Worm (Caenorhabditis elegans) whole organism, young adult: Measurements from ENCODE around the gene T27A10.5.

Source experiments
- F37B4.10 ChIP-seq: fragments of 200-800 bp; sonication (Bioruptor generic); IDR thresholded peaks from 2 replicates; pipeline ENCODE4 v1.3.6; 2022; ENCODE audit warnings: missing genetic modification characterization, missing compliant biosample characterization
- F52B5.7 ChIP-seq: sonication (generic microtip); optimal IDR thresholded peaks from 2 replicates; lab custom pipeline; 2016; ENCODE audit warnings: mild to moderate bottlenecking, missing genetic modification characterization, missing compliant biosample characterization
- F57C9.4 ChIP-seq: sonication (generic microtip); optimal IDR thresholded peaks from 2 replicates; lab custom pipeline; 2017; ENCODE audit warnings: mild to moderate bottlenecking, missing genetic modification characterization, missing compliant biosample characterization
- Y53F4B.3 ChIP-seq: fragments of 200-800 bp; sonication (Bioruptor generic); IDR thresholded peaks from 2 replicates; pipeline ENCODE4 v1.3.6; 2022; ENCODE audit warnings: missing genetic modification reagents, missing genetic modification characterization, missing compliant biosample characterization
- Y79H2A.3 ChIP-seq: fragments of 200-800 bp; sonication (Bioruptor generic); conservative IDR thresholded peaks from 2 replicates; pipeline ENCODE4 v1.3.6; 2022; ENCODE audit warnings: missing genetic modification reagents, missing genetic modification characterization, missing compliant biosample characterization
- athp-1 ChIP-seq: sonication (generic microtip); optimal IDR thresholded peaks from 2 replicates; lab custom pipeline; 2017; ENCODE audit warnings: mild to moderate bottlenecking, missing genetic modification characterization, missing compliant biosample characterization
- attf-3 ChIP-seq: fragments of 200-800 bp; sonication (Bioruptor generic); conservative IDR thresholded peaks from 2 replicates; pipeline ENCODE4 v1.3.6; 2022; ENCODE audit warnings: missing genetic modification reagents, missing genetic modification characterization, missing compliant biosample characterization
- attf-5 ChIP-seq: fragments of 200-800 bp; sonication (Bioruptor generic); optimal IDR thresholded peaks from 2 replicates; lab custom pipeline; 2018; ENCODE audit warnings: mild to moderate bottlenecking, missing genetic modification characterization, missing compliant biosample characterization
- bed-2 ChIP-seq: fragments of 200-800 bp; sonication (Bioruptor generic); IDR thresholded peaks from 2 replicates; pipeline ENCODE4 v1.3.6; 2022; ENCODE audit warnings: missing genetic modification reagents, missing genetic modification characterization, missing compliant biosample characterization
- ceh-27 ChIP-seq: fragments of 200-800 bp; sonication (Bioruptor generic); optimal IDR thresholded peaks from 2 replicates; lab custom pipeline; 2018; ENCODE audit warnings: mild to moderate bottlenecking, missing genetic modification characterization, moderate library complexity, missing compliant biosample characterization
- ceh-79 ChIP-seq: sonication (generic microtip); optimal IDR thresholded peaks from 2 replicates; lab custom pipeline; 2017; ENCODE audit warnings: mild to moderate bottlenecking, missing genetic modification characterization, missing compliant biosample characterization
- die-1 ChIP-seq: sonication (generic microtip); optimal IDR thresholded peaks from 2 replicates; lab custom pipeline; 2016; ENCODE audit warnings: missing genotype, mild to moderate bottlenecking, missing genetic modification characterization, missing compliant biosample characterization
- dox-1 ChIP-seq: fragments of 200-800 bp; sonication (Bioruptor generic); IDR thresholded peaks from 2 replicates; pipeline ENCODE4 v1.3.6; 2022; ENCODE audit warnings: missing genetic modification reagents, missing genetic modification characterization, missing compliant biosample characterization
- efl-1 ChIP-seq: fragments of 150-350 bp; optimal IDR thresholded peaks from 2 replicates; lab custom pipeline; 2014; ENCODE audit warnings: missing biosample characterization, missing genetic modification reagents, missing genetic modification characterization
- egl-18 ChIP-seq: fragments of 200-800 bp; sonication (Bioruptor generic); IDR thresholded peaks from 2 replicates; pipeline ENCODE4 v1.3.6; 2022; ENCODE audit warnings: missing genetic modification reagents, missing genetic modification characterization, missing compliant biosample characterization
- egl-44 ChIP-seq: fragments of 200-800 bp; sonication (Bioruptor generic); IDR thresholded peaks from 2 replicates; pipeline ENCODE4 v1.3.6; 2022; ENCODE audit warnings: missing genetic modification reagents, missing genetic modification characterization, missing compliant biosample characterization
- ets-4 ChIP-seq: fragments of 200-800 bp; sonication (Bioruptor generic); optimal IDR thresholded peaks from 2 replicates; lab custom pipeline; 2018; ENCODE audit warnings: mild to moderate bottlenecking, missing genetic modification characterization, missing compliant biosample characterization
- fkh-3 ChIP-seq: sonication (generic microtip); optimal IDR thresholded peaks from 2 replicates; lab custom pipeline; 2016; ENCODE audit warnings: mild to moderate bottlenecking, missing genetic modification characterization, missing compliant biosample characterization
- lag-1 ChIP-seq: fragments of 200-800 bp; sonication (Bioruptor generic); IDR thresholded peaks from 2 replicates; pipeline ENCODE4 v1.3.6; 2022; ENCODE audit warnings: missing genetic modification reagents, missing genetic modification characterization, missing compliant biosample characterization
- let-526 ChIP-seq: fragments of 200-800 bp; sonication (Bioruptor generic); IDR thresholded peaks from 2 replicates; pipeline ENCODE4 v1.3.6; 2022; ENCODE audit warnings: missing genetic modification reagents, missing genetic modification characterization, missing compliant biosample characterization
- let-607 ChIP-seq, 2 experiments: fragments of 200-800 bp in 1 of 2; sonication (Bioruptor generic) in 1 of 2; sonication (generic microtip) in 1 of 2; optimal IDR thresholded peaks; 2 replicates each; lab custom pipeline; 2016 to 2018; ENCODE audit warnings: mild to moderate bottlenecking in 2 of 2, missing compliant biosample characterization in 2 of 2, missing genetic modification characterization in 2 of 2, moderate library complexity in 2 of 2, missing genotype in 1 of 2
- lin-54 ChIP-seq: fragments of 200-800 bp; sonication (Bioruptor generic); optimal IDR thresholded peaks from 2 replicates; lab custom pipeline; 2018; ENCODE audit warnings: mild to moderate bottlenecking, missing genetic modification characterization, missing compliant biosample characterization
- lir-1 ChIP-seq: fragments of 200-800 bp; sonication (Bioruptor generic); conservative IDR thresholded peaks from 2 replicates; pipeline ENCODE4 v1.3.6; 2022; ENCODE audit warnings: missing genetic modification reagents, missing genetic modification characterization, missing compliant biosample characterization
- lsy-27 ChIP-seq: sonication (generic microtip); optimal IDR thresholded peaks from 2 replicates; lab custom pipeline; 2017; ENCODE audit warnings: missing genetic modification characterization, mild to moderate bottlenecking, missing compliant biosample characterization, antibody characterized with exemption, missing genotype, borderline replicate concordance; ENCODE audit not compliant: insufficient read depth
- madf-3 ChIP-seq: fragments of 200-800 bp; sonication (Bioruptor generic); IDR thresholded peaks from 2 replicates; pipeline ENCODE4 v1.3.6; 2022; ENCODE audit warnings: missing genetic modification reagents, missing genetic modification characterization, missing compliant biosample characterization
- mcd-1 ChIP-seq: fragments of 200-800 bp; sonication (Bioruptor generic); IDR thresholded peaks from 2 replicates; pipeline ENCODE4 v1.3.6; 2022; ENCODE audit warnings: missing genetic modification reagents, missing genetic modification characterization, missing compliant biosample characterization
- nfya-2 ChIP-seq: fragments of 200-800 bp; sonication (Bioruptor generic); IDR thresholded peaks from 2 replicates; pipeline ENCODE4 v1.3.6; 2022; ENCODE audit warnings: missing genetic modification reagents, missing genetic modification characterization, missing compliant biosample characterization
- nhr-120 ChIP-seq: fragments of 200-800 bp; sonication (Bioruptor generic); IDR thresholded peaks from 2 replicates; pipeline ENCODE4 v1.3.6; 2022; ENCODE audit warnings: missing genetic modification characterization, missing compliant biosample characterization
- nhr-80 ChIP-seq: sonication (generic microtip); optimal IDR thresholded peaks from 2 replicates; lab custom pipeline; 2016; ENCODE audit warnings: missing genetic modification characterization, missing compliant biosample characterization
- nhr-90 ChIP-seq: sonication (generic microtip); optimal IDR thresholded peaks from 2 replicates; lab custom pipeline; 2016; ENCODE audit warnings: missing genotype, mild to moderate bottlenecking, missing genetic modification characterization, missing compliant biosample characterization
- rpc-1 ChIP-seq, 2 experiments: fragments of 150-350 bp in 1 of 2; sonication (generic microtip) in 1 of 2; optimal IDR thresholded peaks; 2 replicates each; lab custom pipeline; 2014 to 2018; ENCODE audit warnings: missing biosample characterization in 1 of 2, missing genetic modification characterization in 1 of 2, missing genetic modification reagents in 1 of 2, missing genotype in 1 of 2
- snpc-1.3 ChIP-seq: sonication (generic microtip); optimal IDR thresholded peaks from 2 replicates; lab custom pipeline; 2017; ENCODE audit warnings: missing genetic modification characterization, mild to moderate bottlenecking, missing compliant biosample characterization, antibody characterized with exemption, moderate library complexity, missing genotype, missing genetic modification reagents; ENCODE audit not compliant: insufficient read depth
- xnd-1 ChIP-seq: sonication (generic microtip); optimal IDR thresholded peaks from 2 replicates; lab custom pipeline; 2016; ENCODE audit warnings: missing genotype, missing genetic modification reagents, missing genetic modification characterization, missing compliant biosample characterization
- ztf-22 ChIP-seq: fragments of 200-800 bp; sonication (Bioruptor generic); optimal IDR thresholded peaks from 2 replicates; lab custom pipeline; 2018; ENCODE audit warnings: mild to moderate bottlenecking, missing genetic modification characterization, moderate library complexity, missing compliant biosample characterization
- ztf-26 ChIP-seq: sonication (generic microtip); optimal IDR thresholded peaks from 2 replicates; lab custom pipeline; 2017; ENCODE audit warnings: missing genetic modification characterization, missing compliant biosample characterization

T27A10.5 gene

DNA sequence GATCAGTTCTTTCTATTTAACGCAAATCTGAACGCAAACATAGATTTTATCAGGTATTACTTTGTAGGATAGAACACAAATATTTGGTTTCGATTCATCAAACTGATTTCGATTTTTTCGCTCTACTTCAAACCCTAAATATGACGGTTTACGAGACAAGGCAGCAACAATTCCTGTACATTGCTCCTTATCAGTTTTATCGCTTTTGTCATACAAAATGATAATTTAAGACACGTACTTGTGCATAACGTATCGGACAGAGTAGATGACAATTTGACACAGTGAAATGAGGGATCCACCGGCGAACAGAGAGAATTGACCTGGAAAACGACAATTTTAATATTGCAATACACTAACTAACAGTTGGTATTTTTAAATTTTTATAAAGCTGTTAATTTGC lies 40.3 kb upstream of the T27A10.5 start:
- TF ChIP-seq F37B4.10 (GFP tag; lab: Robert Waterston, UW) (no peak), ets-4 (GFP tag; lab: Kevin White, UChicago) (no peak), lsy-27 (tag; lab: Kevin White, UChicago) (no peak), ceh-27 (GFP tag; lab: Kevin White, UChicago) (no peak), lir-1 (GFP tag; lab: Robert Waterston, UW) (no peak), let-607 (tag; optimal IDR thresholded peaks at IDR 0.05; lab: Kevin White, UChicago) (peak; percentile 13 to 21), efl-1 (GFP tag; lab: Kevin White, UChicago) (no peak), ceh-79 (tag; lab: Kevin White, UChicago) (no peak), egl-18 (GFP tag; lab: Robert Waterston, UW) (no peak), Y79H2A.3 (GFP tag; lab: Robert Waterston, UW) (no peak), athp-1 (tag; lab: Kevin White, UChicago) (no peak), attf-5 (GFP tag; lab: Kevin White, UChicago) (no peak), F52B5.7 (tag; lab: Kevin White, UChicago) (no peak), nhr-80 (tag; lab: Kevin White, UChicago) (peak; percentile 83), xnd-1 (tag; lab: Kevin White, UChicago) (no peak)

DNA sequence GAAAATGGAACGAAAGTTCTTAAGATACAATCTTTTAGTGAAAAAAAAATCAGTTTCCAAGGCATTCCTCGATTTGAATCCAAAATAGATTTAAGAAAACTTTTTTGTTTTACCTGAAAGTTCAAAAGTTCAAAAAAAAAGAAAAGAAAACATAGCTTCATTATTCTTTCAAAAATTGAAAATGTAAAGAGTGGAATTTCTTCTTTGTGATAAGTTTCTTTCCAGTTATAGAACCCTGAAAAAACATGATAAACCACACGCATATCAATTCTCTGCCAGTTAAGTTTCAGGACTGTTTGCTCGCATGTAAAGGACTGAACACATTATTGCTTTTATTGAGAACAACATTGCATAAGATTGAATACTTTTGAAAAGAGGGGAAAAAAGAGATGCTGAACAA lies 38.4 kb upstream of the T27A10.5 start:
- TF ChIP-seq attf-3 (GFP tag; lab: Robert Waterston, UW) (no peak), nhr-80 (tag; lab: Kevin White, UChicago) (no peak), Y53F4B.3 (GFP tag; lab: Robert Waterston, UW) (no peak), lag-1 (GFP tag; lab: Robert Waterston, UW) (no peak), ztf-26 (tag; lab: Kevin White, UChicago) (no peak), die-1 (tag; lab: Kevin White, UChicago) (no peak), dox-1 (GFP tag; lab: Robert Waterston, UW) (no peak), nfya-2 (GFP tag; lab: Robert Waterston, UW) (no peak), fkh-3 (tag; lab: Kevin White, UChicago) (no peak), bed-2 (GFP tag; lab: Robert Waterston, UW) (no peak)
- TF ChIP-seq, all 124 proteins: peak for 0

DNA sequence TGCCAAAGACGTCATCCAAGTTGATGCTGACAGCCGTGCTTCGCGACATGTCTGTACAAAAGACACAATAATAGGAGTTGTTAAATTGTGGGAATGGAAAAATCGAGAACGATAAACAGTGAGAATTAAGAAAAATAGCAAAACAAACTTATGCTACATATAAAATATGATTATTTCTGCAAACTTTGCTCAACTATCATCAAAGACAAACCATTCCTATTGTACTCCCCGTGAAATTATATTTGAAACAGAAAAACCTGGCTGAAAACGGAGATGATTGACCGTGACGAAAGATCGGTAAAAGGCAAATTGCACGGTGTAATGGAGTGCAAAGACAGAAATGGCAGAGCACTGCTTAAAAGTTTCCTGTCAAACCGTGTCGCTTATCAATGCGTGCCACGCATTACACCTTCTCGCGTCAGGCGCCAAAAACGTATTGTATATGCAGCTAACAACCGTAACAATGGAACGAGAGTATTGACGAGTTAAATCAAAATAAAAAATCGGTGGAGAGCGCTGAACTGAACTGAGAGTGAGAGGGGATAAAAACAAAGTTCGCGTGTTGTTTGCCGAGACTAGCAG lies 37.8 kb upstream of the T27A10.5 start, which contains the start of gene C18B2.5:
TSS of gene C18B2.5 (minus strand) at position 51 of the 582 bp plus-strand sequence.
- TF ChIP-seq let-526 (GFP tag; lab: Robert Waterston, UW): peak; percentile 74
- TF ChIP-seq snpc-1.3 (tag; lab: Kevin White, UChicago): no peak
- no peak for TF ChIP-seq nhr-120
- TF ChIP-seq madf-3 (GFP tag; lab: Robert Waterston, UW): no peak
- no peak for TF ChIP-seq nhr-90 (tag; lab: Kevin White, UChicago)
- TF ChIP-seq ztf-22 (GFP tag; lab: Kevin White, UChicago): no peak
- TF ChIP-seq efl-1 (GFP tag; lab: Kevin White, UChicago): no peak
- no peak for TF ChIP-seq mcd-1
- peak; percentile 98 for TF ChIP-seq nhr-80 (tag; lab: Kevin White, UChicago)
- no peak for TF ChIP-seq die-1 (tag; lab: Kevin White, UChicago)
- no peak for TF ChIP-seq nfya-2 (GFP tag; lab: Robert Waterston, UW)
- no peak for TF ChIP-seq egl-44
- TF ChIP-seq egl-18 (GFP tag; lab: Robert Waterston, UW): no peak
- peak; percentile 19 to 82 for TF ChIP-seq let-607 (tag; optimal IDR thresholded peaks at IDR 0.05; lab: Kevin White, UChicago)
- TF ChIP-seq dox-1 (GFP tag; lab: Robert Waterston, UW): peak; percentile 74
- TF ChIP-seq lin-54: no peak
- TF ChIP-seq F57C9.4: no peak
- no peak for TF ChIP-seq rpc-1 (optimal IDR thresholded peaks at IDR 0.05; lab: Kevin White, UChicago)
- no peak for TF ChIP-seq rpc-1 (tag; optimal IDR thresholded peaks at IDR 0.05; lab: Kevin White, UChicago)
- TF ChIP-seq ets-4 (GFP tag; lab: Kevin White, UChicago): peak; percentile 80
